Worm (Caenorhabditis elegans): Measurements from ENCODE around the gene F45D3.2.

F45D3.2 gene

DNA sequence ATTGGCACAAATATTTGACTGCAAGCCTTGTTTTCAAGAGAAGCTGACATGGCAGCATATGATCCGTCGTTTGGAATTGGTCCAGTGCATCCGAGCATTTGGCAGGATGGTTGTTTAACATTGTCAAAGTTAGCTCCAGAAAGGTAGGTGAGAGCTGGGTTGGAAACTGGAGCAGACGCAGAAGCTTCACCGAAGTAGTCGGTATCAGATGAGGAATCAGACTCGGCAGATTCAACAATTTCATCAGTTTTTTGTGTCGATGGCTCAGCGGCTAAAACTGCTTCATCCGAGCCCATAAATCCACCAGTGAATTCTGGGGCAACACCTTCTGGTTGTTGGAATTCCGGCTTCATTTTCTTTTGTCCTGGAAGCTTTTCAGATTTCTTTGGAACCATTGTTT, 8.8 kb downstream of the F45D3.2 start:
- TF ChIP-seq tab-1 (GFP tag; IDR thresholded peaks at IDR 0.05) (no peak), med-1 (GFP tag; optimal IDR thresholded peaks at IDR 0.05; ENCODE audit: insufficient read depth) (no peak), ref-1 (GFP tag; conservative IDR thresholded peaks at IDR 0.05) (no peak), ztf-29 (GFP tag; IDR thresholded peaks at IDR 0.05) (no peak), flt-1 (GFP tag; IDR thresholded peaks at IDR 0.05) (no peak), ztf-23 (GFP tag; IDR thresholded peaks at IDR 0.05) (no peak), T22C8.4 (GFP tag; IDR thresholded peaks at IDR 0.05) (no peak), cog-1 (tag; optimal IDR thresholded peaks at IDR 0.05) (no peak), klf-2 (GFP tag; conservative IDR thresholded peaks at IDR 0.05) (no peak)

DNA sequence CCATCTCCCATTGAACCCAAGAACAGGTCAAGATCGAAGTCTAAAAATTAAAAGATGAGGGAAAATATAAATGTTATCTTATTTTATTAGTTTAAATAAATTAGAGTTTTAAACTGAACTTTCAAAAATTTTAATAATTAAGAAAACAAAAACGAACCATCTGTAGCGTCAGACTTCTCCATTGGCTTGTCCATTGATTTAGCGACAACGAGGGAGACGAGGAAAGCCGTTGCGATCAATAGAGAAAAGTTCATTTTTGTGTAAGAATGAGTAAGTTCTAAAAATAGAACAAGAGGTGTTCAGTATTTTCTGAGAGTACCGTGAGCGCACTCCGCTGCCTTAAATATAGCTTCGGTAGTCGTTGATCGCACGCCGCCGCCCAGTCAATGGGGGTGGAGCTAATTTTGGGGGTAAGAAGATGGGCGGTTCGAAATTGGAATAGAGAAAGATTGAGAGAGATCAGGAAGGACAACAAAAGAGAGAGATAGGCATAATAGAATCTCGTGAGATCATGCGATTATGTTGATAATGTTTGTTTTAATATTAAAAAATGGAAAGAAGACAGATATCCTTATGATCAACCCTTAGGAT, 9.3 kb downstream of the F45D3.2 start, which contains the start of gene F45D3.3:
Gene F45D3.3 (minus strand): TSS at position 350 of the 591 bp plus-strand sequence.
- no peak for TF ChIP-seq ref-1 (GFP tag; conservative IDR thresholded peaks at IDR 0.05)

DNA sequence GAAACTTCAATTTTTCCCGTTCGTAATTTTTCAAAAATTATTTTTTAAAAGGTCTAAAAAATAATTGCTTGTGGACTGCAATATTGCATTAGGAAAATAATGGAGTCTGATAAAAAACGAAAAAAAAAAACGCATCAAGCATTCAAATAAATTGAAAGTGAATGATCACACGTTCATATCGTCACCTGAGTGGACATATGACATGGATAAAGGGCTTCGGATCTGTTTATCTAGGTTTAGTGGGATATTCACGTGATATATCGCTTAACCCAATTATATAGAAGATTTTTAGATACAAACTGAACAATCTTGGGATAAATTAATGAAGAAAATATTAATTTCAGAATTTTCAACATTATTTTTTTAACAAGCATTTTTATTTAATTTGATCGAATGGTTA, 9.9 kb downstream of the F45D3.2 start:
- TF ChIP-seq tab-1 (GFP tag; IDR thresholded peaks at IDR 0.05), result no peak
- no peak for TF ChIP-seq T22C8.4 (GFP tag; IDR thresholded peaks at IDR 0.05)
- no peak for TF ChIP-seq ref-1 (GFP tag; conservative IDR thresholded peaks at IDR 0.05)
- no peak for TF ChIP-seq klf-2 (GFP tag; conservative IDR thresholded peaks at IDR 0.05)
- no peak for TF ChIP-seq med-1 (GFP tag; optimal IDR thresholded peaks at IDR 0.05; ENCODE audit: insufficient read depth)
- no peak for TF ChIP-seq ztf-29 (GFP tag; IDR thresholded peaks at IDR 0.05)

DNA sequence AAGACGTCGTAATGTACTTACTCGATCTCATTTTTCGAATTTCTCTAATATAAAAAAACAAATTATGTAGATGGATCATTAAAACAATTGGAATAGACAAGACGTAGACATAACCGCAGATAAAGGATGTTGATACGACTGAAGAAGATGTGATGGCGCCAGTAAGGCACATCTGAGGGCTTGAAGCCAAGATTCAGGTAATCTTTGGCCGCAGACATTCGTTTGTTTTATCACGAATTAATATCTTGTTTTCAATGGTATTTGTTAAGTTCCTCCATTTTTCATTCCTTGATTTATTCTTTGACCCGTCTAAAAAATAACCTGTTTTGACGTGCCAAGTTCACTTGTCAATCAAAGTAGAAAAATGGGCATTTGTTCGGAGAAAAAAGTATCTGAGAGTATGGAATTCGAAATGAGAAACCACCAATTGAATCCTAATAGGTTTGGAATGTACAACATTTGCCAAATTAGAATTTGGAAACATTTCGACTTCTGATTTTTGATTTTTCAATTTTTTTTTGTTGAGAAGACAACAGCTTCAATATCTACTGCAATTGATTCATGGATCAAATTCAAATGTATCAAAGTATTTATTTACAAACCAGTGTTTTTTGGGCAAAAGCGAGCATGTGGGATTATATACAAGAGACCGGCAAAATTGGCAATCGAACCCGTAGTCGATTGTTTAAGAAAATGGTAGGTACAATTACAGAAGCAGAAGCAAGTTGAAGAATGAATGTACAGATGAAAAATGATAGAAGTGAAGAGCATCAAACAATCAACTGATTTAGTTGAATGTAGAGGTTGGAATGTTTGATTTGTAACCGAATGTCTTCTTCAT, 11.0 kb downstream of the F45D3.2 start:
- no peak for TF ChIP-seq med-1 (GFP tag; optimal IDR thresholded peaks at IDR 0.05; ENCODE audit: insufficient read depth)
- TF ChIP-seq ztf-29 (GFP tag; IDR thresholded peaks at IDR 0.05), result no peak
- TF ChIP-seq klf-2 (GFP tag; conservative IDR thresholded peaks at IDR 0.05), result no peak
- no peak for TF ChIP-seq flt-1 (GFP tag; IDR thresholded peaks at IDR 0.05)
- no peak for TF ChIP-seq ref-1 (GFP tag; conservative IDR thresholded peaks at IDR 0.05)

DNA sequence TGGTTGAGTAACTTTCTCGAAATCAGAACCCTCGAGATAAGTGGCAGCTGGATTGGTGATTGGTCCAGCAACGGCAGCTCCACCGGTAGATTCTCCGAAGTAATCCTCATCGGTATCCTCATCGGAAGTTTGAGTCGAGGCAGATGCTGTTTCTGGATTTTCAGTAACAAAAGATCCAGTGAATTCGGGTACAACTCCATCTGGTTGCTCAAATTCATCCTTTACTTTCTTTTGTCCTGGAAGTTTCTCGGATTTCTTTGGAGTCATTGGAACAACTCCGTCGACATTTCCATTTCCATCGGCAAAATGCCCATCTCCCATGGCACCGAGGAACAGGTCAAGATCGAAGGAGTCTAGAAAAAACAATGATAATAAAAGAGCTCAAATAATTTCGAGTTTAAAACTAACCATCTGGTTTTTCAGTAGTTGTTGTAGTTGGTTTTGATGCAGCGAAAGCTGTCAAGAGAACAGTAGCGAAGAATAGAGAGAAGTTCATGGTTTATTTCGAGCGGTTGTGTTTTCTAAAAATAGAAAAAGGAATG, 11.9 kb downstream of the F45D3.2 start, which contains the start of gene F45D3.4:
Gene F45D3.4 (minus strand): TSS at position 521 of the 542 bp plus-strand sequence.
- no peak for TF ChIP-seq flt-1 (GFP tag; IDR thresholded peaks at IDR 0.05)
- TF ChIP-seq ref-1 (GFP tag; conservative IDR thresholded peaks at IDR 0.05), result no peak
- no peak for TF ChIP-seq T22C8.4 (GFP tag; IDR thresholded peaks at IDR 0.05)
- no peak for TF ChIP-seq ztf-23 (GFP tag; IDR thresholded peaks at IDR 0.05)
- TF ChIP-seq klf-2 (GFP tag; conservative IDR thresholded peaks at IDR 0.05), result no peak
- TF ChIP-seq tab-1 (GFP tag; IDR thresholded peaks at IDR 0.05), result no peak
- TF ChIP-seq med-1 (GFP tag; optimal IDR thresholded peaks at IDR 0.05; ENCODE audit: insufficient read depth), result no peak
- no peak for TF ChIP-seq ztf-29 (GFP tag; IDR thresholded peaks at IDR 0.05)
- no peak for TF ChIP-seq cog-1 (tag; optimal IDR thresholded peaks at IDR 0.05)

DNA sequence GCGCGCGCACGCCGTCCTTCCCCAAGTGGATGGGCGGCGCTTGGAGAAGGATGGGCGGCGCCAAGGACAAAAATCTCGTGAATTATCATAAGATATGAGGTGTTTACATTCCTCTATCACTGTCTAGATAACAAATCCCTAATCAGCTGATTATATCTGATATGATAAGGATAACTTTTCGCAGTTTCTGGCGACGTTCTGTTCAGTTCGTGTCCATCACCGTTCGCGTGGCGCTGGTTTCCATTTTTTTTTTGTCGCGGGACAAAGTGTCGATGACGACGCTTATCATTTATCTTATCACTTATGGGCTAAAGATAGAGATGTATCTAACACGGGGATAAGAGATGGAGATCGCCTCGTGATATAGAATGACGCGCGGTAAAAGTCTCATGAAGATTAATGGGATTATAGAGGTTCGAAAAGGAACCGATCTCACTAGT, 12.5 kb downstream of the F45D3.2 start:
- TF ChIP-seq ztf-29 (GFP tag; IDR thresholded peaks at IDR 0.05), result no peak
- no peak for TF ChIP-seq flt-1 (GFP tag; IDR thresholded peaks at IDR 0.05)
- no peak for TF ChIP-seq klf-2 (GFP tag; conservative IDR thresholded peaks at IDR 0.05)
- TF ChIP-seq T22C8.4 (GFP tag; IDR thresholded peaks at IDR 0.05), result no peak
- TF ChIP-seq tab-1 (GFP tag; IDR thresholded peaks at IDR 0.05), result no peak
- no peak for TF ChIP-seq ref-1 (GFP tag; conservative IDR thresholded peaks at IDR 0.05)
- TF ChIP-seq med-1 (GFP tag; optimal IDR thresholded peaks at IDR 0.05; ENCODE audit: insufficient read depth), result no peak
- TF ChIP-seq ztf-23 (GFP tag; IDR thresholded peaks at IDR 0.05), result no peak
- TF ChIP-seq cog-1 (tag; optimal IDR thresholded peaks at IDR 0.05), result no peak

DNA sequence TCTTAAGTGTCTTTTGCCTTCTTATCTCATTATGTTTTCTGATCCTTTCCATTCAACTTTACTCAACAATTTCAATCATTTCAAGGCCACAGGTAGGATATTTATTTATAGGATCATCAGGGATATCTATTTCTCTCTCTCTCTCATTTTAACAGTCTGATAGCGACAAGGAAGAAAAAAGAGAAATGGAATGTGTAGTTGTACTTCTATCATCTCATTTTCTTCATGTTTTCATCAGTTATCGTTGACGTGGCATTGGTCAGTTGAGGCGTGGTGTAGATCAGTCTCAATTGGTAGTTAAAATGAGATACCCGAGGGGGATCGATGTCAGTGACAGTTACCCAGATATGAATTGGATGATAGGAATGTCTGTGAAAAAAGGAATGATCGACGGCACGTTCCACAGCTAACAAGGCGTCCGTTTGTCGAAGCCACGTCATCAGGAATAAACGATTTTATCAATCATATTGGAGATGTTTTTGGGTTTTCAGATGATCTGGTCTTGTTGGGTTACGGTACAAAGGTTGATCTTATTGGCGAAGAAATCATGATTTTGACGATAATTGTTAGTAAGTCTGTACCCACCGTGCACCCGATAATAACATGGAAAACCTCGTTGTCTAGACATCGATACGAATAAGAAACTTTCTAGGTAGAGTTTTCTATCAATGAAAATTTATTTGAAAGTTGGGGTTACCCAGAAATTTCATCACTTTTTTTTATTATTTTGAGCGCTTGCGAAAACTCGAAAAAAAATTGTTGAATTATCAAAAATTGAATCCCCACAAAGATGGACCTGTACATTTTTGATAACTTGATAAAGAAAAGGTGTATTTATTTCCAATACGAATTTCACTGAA, 13.6 kb downstream of the F45D3.2 start:
- TF ChIP-seq ztf-29 (GFP tag; IDR thresholded peaks at IDR 0.05) (no peak), ztf-23 (GFP tag; IDR thresholded peaks at IDR 0.05) (no peak), cog-1 (tag; optimal IDR thresholded peaks at IDR 0.05) (no peak), klf-2 (GFP tag; conservative IDR thresholded peaks at IDR 0.05) (no peak), tab-1 (GFP tag; IDR thresholded peaks at IDR 0.05) (no peak), T22C8.4 (GFP tag; IDR thresholded peaks at IDR 0.05) (no peak), ref-1 (GFP tag; conservative IDR thresholded peaks at IDR 0.05) (no peak), med-1 (GFP tag; optimal IDR thresholded peaks at IDR 0.05; ENCODE audit: insufficient read depth) (no peak), flt-1 (GFP tag; IDR thresholded peaks at IDR 0.05) (no peak)

DNA sequence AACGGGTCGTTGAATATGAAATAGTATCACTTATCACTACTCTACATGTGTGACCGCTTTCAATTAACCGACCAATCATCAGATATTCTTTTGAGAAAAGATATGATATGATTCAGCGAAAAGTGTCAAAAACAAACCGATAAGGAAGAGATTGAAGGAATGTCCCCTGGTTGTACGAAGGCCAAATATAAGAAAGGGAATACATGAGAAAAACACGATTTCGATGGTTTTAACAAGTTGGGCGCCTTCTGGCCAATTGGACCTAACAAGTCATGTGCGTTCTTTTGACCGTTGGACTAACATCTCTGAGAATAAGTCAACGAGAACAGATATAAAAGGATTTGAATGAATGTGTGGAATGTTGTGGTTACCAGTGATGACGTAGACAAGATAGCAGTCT, 15.0 kb downstream of the F45D3.2 start:
- TF ChIP-seq tab-1 (GFP tag; IDR thresholded peaks at IDR 0.05) (no peak), ztf-29 (GFP tag; IDR thresholded peaks at IDR 0.05) (no peak), cog-1 (tag; optimal IDR thresholded peaks at IDR 0.05) (no peak), ref-1 (GFP tag; conservative IDR thresholded peaks at IDR 0.05) (no peak), klf-2 (GFP tag; conservative IDR thresholded peaks at IDR 0.05) (no peak), flt-1 (GFP tag; IDR thresholded peaks at IDR 0.05) (no peak), T22C8.4 (GFP tag; IDR thresholded peaks at IDR 0.05) (no peak), med-1 (GFP tag; optimal IDR thresholded peaks at IDR 0.05; ENCODE audit: insufficient read depth) (no peak), ztf-23 (GFP tag; IDR thresholded peaks at IDR 0.05) (no peak)

DNA sequence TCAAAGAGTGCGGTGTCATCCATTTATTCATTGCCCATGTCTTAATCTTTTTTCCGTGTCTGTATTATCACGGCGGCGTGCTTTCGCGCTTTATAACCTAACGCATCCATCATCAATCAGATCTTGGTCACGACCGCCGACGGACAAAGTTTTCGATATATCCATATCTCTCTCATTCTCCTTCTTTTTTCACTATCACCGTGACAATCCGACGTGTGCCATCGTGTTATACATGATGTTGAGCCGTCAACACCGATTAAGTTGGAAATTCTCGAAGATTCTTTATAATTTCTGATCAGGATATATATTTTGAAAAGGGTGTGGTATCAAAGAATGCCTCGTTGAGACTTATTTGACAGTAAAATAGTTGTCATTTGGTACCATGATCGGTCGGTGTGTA, 16.1 kb downstream of the F45D3.2 start:
- no peak for TF ChIP-seq tab-1 (GFP tag; IDR thresholded peaks at IDR 0.05)
- no peak for TF ChIP-seq T22C8.4 (GFP tag; IDR thresholded peaks at IDR 0.05)
- no peak for TF ChIP-seq ztf-23 (GFP tag; IDR thresholded peaks at IDR 0.05)
- no peak for TF ChIP-seq med-1 (GFP tag; optimal IDR thresholded peaks at IDR 0.05; ENCODE audit: insufficient read depth)
- TF ChIP-seq klf-2 (GFP tag; conservative IDR thresholded peaks at IDR 0.05), result no peak
- TF ChIP-seq flt-1 (GFP tag; IDR thresholded peaks at IDR 0.05), result no peak
- TF ChIP-seq ref-1 (GFP tag; conservative IDR thresholded peaks at IDR 0.05), result no peak
- no peak for TF ChIP-seq cog-1 (tag; optimal IDR thresholded peaks at IDR 0.05)
- no peak for TF ChIP-seq ztf-29 (GFP tag; IDR thresholded peaks at IDR 0.05)

Data from whole organism, midembryonic.